Worm (Caenorhabditis elegans) whole organism, early embryonic: Measurements from ENCODE around the gene C37H5.5.

ENCODE experiments used
- B0310.2 ChIP-seq: sonication (generic microtip); optimal IDR thresholded peaks from 2 replicates; lab custom pipeline; 2016; ENCODE audit warnings: mild to moderate bottlenecking, missing genetic modification characterization, missing compliant biosample characterization
- F13C5.2 ChIP-seq: sonication (generic microtip); optimal IDR thresholded peaks from 2 replicates; lab custom pipeline; 2017; ENCODE audit warnings: mild to moderate bottlenecking, missing genetic modification characterization, inconsistent platforms, missing compliant biosample characterization
- aly-1 ChIP-seq: sonication (generic microtip); optimal IDR thresholded peaks from 2 replicates; lab custom pipeline; 2016; ENCODE audit warnings: missing genetic modification characterization, missing compliant biosample characterization
- ama-1 ChIP-seq: fragments of 150-350 bp; optimal IDR thresholded peaks from 2 replicates; lab custom pipeline; 2014
- ceh-36 ChIP-seq: sonication (generic microtip); optimal IDR thresholded peaks from 2 replicates; lab custom pipeline; 2016; ENCODE audit warnings: missing genetic modification characterization, inconsistent platforms, missing compliant biosample characterization
- ets-7 ChIP-seq: sonication (generic microtip); optimal IDR thresholded peaks from 2 replicates; lab custom pipeline; 2016; ENCODE audit warnings: missing genotype, missing genetic modification characterization, missing compliant biosample characterization
- flt-1 ChIP-seq: fragments of 200-800 bp; sonication (Bioruptor generic); IDR thresholded peaks from 2 replicates; pipeline ENCODE4 v1.3.6; 2022; ENCODE audit warnings: missing genetic modification characterization, missing compliant biosample characterization
- hmg-4 ChIP-seq: fragments of 200-800 bp; sonication (Bioruptor generic); optimal IDR thresholded peaks from 2 replicates; lab custom pipeline; 2018; ENCODE audit warnings: mild to moderate bottlenecking, missing genetic modification characterization, missing compliant biosample characterization
- hnd-1 ChIP-seq: sonication (generic microtip); optimal IDR thresholded peaks from 2 replicates; lab custom pipeline; 2016; ENCODE audit warnings: missing genetic modification characterization, missing compliant biosample characterization
- pes-1 ChIP-seq: fragments of 200-800 bp; sonication (Bioruptor generic); IDR thresholded peaks from 2 replicates; pipeline ENCODE4 v1.3.6; 2022; ENCODE audit warnings: missing genetic modification reagents, missing genetic modification characterization, missing compliant biosample characterization
- sea-1 ChIP-seq: fragments of 200-800 bp; sonication (Bioruptor generic); conservative IDR thresholded peaks from 2 replicates; pipeline ENCODE4 v1.3.6; 2022; ENCODE audit warnings: missing genetic modification characterization, missing compliant biosample characterization
- tbx-11 ChIP-seq: fragments of 200-800 bp; sonication (Bioruptor generic); IDR thresholded peaks from 2 replicates; pipeline ENCODE4 v1.3.6; 2022; ENCODE audit warnings: missing genetic modification characterization, missing compliant biosample characterization
- tra-4 ChIP-seq: sonication (generic microtip); optimal IDR thresholded peaks from 2 replicates; lab custom pipeline; 2017; ENCODE audit warnings: missing genetic modification characterization, missing compliant biosample characterization

ce11 chrV:4877587-4877986, 50.4 kb downstream of the C37H5.5 start, which contains the start of gene T19H12.6:
- TF ChIP-seq ama-1 (lab: Kevin White, UChicago) (no peak), ets-7 (no peak), hmg-4 (GFP tag; lab: Kevin White, UChicago) (no peak), flt-1 (GFP tag; lab: Robert Waterston, UW) (no peak), ceh-36 (tag; lab: Kevin White, UChicago) (no peak), B0310.2 (tag; lab: Kevin White, UChicago) (no peak), aly-1 (no peak), hnd-1 (no peak), sea-1 (GFP tag; lab: Robert Waterston, UW) (no peak), tbx-11 (GFP tag; lab: Robert Waterston, UW) (no peak), F13C5.2 (tag; lab: Kevin White, UChicago) (no peak), tra-4 (no peak), pes-1 (GFP tag; lab: Robert Waterston, UW) (no peak)
